Fruit fly (Drosophila melanogaster): ENCODE data around the gene Roc1a.

Roc1a gene

dm6 chrX:692811-693764, 46.0 kb downstream of the Roc1a start (continued):
- no peak for TF ChIP-seq CG8281 (tag; optimal IDR thresholded peaks at IDR 0.05)
- 0 out of 3 replicates have a peak, but pooled peaks have one; percentile 27 for TF ChIP-seq Opbp (GFP tag; IDR thresholded peaks at IDR 0.05; ENCODE audit: partially characterized antibody)
- TF ChIP-seq chif (GFP tag; optimal IDR thresholded peaks at IDR 0.05), result peak in 1 of 2 experiments; percentile 1
- TF ChIP-seq zfh1 (GFP tag; IDR thresholded peaks at IDR 0.05), result 0 out of 3 replicates have a peak, but pooled peaks have one; percentile 25
- no peak for TF ChIP-seq tgo (GFP tag; IDR thresholded peaks at IDR 0.05)
- TF ChIP-seq dan (GFP tag; IDR thresholded peaks at IDR 0.05), result no peak
- TF ChIP-seq gem (tag; optimal IDR thresholded peaks at IDR 0.05), result peak; percentile 15
- no peak for TF ChIP-seq nau (GFP tag; optimal IDR thresholded peaks at IDR 0.05)
- TF ChIP-seq CG1603 (tag; optimal IDR thresholded peaks at IDR 0.05), result peak; percentile 26
- no peak for TF ChIP-seq seq (GFP tag; IDR thresholded peaks at IDR 0.05)
- TF ChIP-seq CG34376 (GFP tag; optimal IDR thresholded peaks at IDR 0.05), result no peak
- no peak for TF ChIP-seq CG6254 (GFP tag; optimal IDR thresholded peaks at IDR 0.05)
- 0 out of 3 replicates have a peak, but pooled peaks have one; percentile 6 for TF ChIP-seq CG6791 (GFP tag; IDR thresholded peaks at IDR 0.05; ENCODE audit: partially characterized antibody)
- TF ChIP-seq CG12071 (GFP tag; optimal IDR thresholded peaks at IDR 0.05), result no peak
- TF ChIP-seq Atf6 (GFP tag; IDR thresholded peaks at IDR 0.05), result no peak
- TF ChIP-seq mirr (GFP tag; optimal IDR thresholded peaks at IDR 0.05), result no peak
- TF ChIP-seq Dip2 (GFP tag; IDR thresholded peaks at IDR 0.05), result no peak
- no peak for TF ChIP-seq PHDP (tag; optimal IDR thresholded peaks at IDR 0.05)
- no peak for TF ChIP-seq kah (GFP tag; optimal IDR thresholded peaks at IDR 0.05)
- no peak for TF ChIP-seq vfl (GFP tag; optimal IDR thresholded peaks at IDR 0.05)
- TF ChIP-seq Atf3 (GFP tag; optimal IDR thresholded peaks at IDR 0.05), result no peak
- no peak for TF ChIP-seq dati (GFP tag; IDR thresholded peaks at IDR 0.05)
- no peak for TF ChIP-seq CG6689 (GFP tag; IDR thresholded peaks at IDR 0.05)
- TF ChIP-seq CG9437 (GFP tag; optimal IDR thresholded peaks at IDR 0.05), result no peak
- no peak for TF ChIP-seq CG7839 (tag; optimal IDR thresholded peaks at IDR 0.05)
- no peak for TF ChIP-seq Awh (GFP tag; IDR thresholded peaks at IDR 0.05)
- TF ChIP-seq gcm2 (GFP tag; optimal IDR thresholded peaks at IDR 0.05), result no peak
- TF ChIP-seq Hr3 (GFP tag; optimal IDR thresholded peaks at IDR 0.05), result no peak
- TF ChIP-seq CG4360 (GFP tag; IDR thresholded peaks at IDR 0.05), result no peak
- no peak for TF ChIP-seq inv (GFP tag; IDR thresholded peaks at IDR 0.05; ENCODE audit: partially characterized antibody)
- peak; percentile 12 for TF ChIP-seq CG10979 (tag; optimal IDR thresholded peaks at IDR 0.05)
- TF ChIP-seq CG12659 (GFP tag; optimal IDR thresholded peaks at IDR 0.05), result no peak
- no peak for TF ChIP-seq lab (GFP tag; optimal IDR thresholded peaks at IDR 0.05)
- peak; percentile 77 for TF ChIP-seq CG15479 (GFP tag; optimal IDR thresholded peaks at IDR 0.05)
- no peak for TF ChIP-seq Gsc (GFP tag; IDR thresholded peaks at IDR 0.05)
- TF ChIP-seq bigmax (GFP tag; optimal IDR thresholded peaks at IDR 0.05), result no peak
- TF ChIP-seq Pdp1 (GFP tag; optimal IDR thresholded peaks at IDR 0.05), result peak in 1 of 2 experiments; percentile 0
- no peak for TF ChIP-seq trh (GFP tag; optimal IDR thresholded peaks at IDR 0.05)
- TF ChIP-seq pita (GFP tag; optimal IDR thresholded peaks at IDR 0.05), result no peak
- no peak for TF ChIP-seq Dad (GFP tag; optimal IDR thresholded peaks at IDR 0.05)
- TF ChIP-seq CG1832 (GFP tag; optimal IDR thresholded peaks at IDR 0.05), result no peak
- TF ChIP-seq dm (GFP tag; optimal IDR thresholded peaks at IDR 0.05), result no peak
- TF ChIP-seq CG12299 (tag; optimal IDR thresholded peaks at IDR 0.05), result no peak
- no peak for TF ChIP-seq Kr (GFP tag; optimal IDR thresholded peaks at IDR 0.05)
- no peak for TF ChIP-seq Fer1 (GFP tag; optimal IDR thresholded peaks at IDR 0.05)
- peak; percentile 78 for TF ChIP-seq crol (GFP tag; IDR thresholded peaks at IDR 0.05)
- no peak for TF ChIP-seq CG6654 (GFP tag; optimal IDR thresholded peaks at IDR 0.05)
- no peak for TF ChIP-seq zf30C (GFP tag; optimal IDR thresholded peaks at IDR 0.05)
